Worm (Caenorhabditis elegans) whole organism, midembryonic: Measurements from ENCODE around the gene C31B8.12.

Experiments
- T22C8.4 ChIP-seq: fragments of 200-800 bp; sonication (Bioruptor generic); IDR thresholded peaks from 2 replicates; pipeline ENCODE4 v1.3.6; 2022; ENCODE audit warnings: missing genetic modification characterization, missing compliant biosample characterization
- cog-1 ChIP-seq: sonication (generic microtip); optimal IDR thresholded peaks from 2 replicates; lab custom pipeline; 2016; ENCODE audit warnings: missing genetic modification characterization, missing compliant biosample characterization
- flt-1 ChIP-seq: fragments of 200-800 bp; sonication (Bioruptor generic); IDR thresholded peaks from 2 replicates; pipeline ENCODE4 v1.3.6; 2022; ENCODE audit warnings: missing genetic modification characterization, missing compliant biosample characterization
- klf-2 ChIP-seq: fragments of 200-800 bp; sonication (Bioruptor generic); conservative IDR thresholded peaks from 2 replicates; pipeline ENCODE4 v1.3.6; 2022; ENCODE audit warnings: missing genetic modification reagents, missing genetic modification characterization, missing compliant biosample characterization
- med-1 ChIP-seq: sonication (generic microtip); optimal IDR thresholded peaks from 2 replicates; lab custom pipeline; 2017; ENCODE audit warnings: missing genetic modification characterization, mild to moderate bottlenecking, missing compliant biosample characterization, antibody characterized with exemption, missing genetic modification reagents; ENCODE audit not compliant: insufficient read depth
- ref-1 ChIP-seq: fragments of 200-800 bp; sonication (Bioruptor generic); conservative IDR thresholded peaks from 2 replicates; pipeline ENCODE4 v1.3.6; 2022; ENCODE audit warnings: missing genetic modification reagents, missing genetic modification characterization, missing compliant biosample characterization
- ztf-23 ChIP-seq: fragments of 200-800 bp; sonication (Bioruptor generic); IDR thresholded peaks from 2 replicates; pipeline ENCODE4 v1.3.6; 2022; ENCODE audit warnings: missing genetic modification reagents, missing genetic modification characterization, missing compliant biosample characterization
- ztf-29 ChIP-seq: fragments of 200-800 bp; sonication (Bioruptor generic); IDR thresholded peaks from 2 replicates; pipeline ENCODE4 v1.3.6; 2022; ENCODE audit warnings: missing genetic modification reagents, missing genetic modification characterization, missing compliant biosample characterization

DNA sequence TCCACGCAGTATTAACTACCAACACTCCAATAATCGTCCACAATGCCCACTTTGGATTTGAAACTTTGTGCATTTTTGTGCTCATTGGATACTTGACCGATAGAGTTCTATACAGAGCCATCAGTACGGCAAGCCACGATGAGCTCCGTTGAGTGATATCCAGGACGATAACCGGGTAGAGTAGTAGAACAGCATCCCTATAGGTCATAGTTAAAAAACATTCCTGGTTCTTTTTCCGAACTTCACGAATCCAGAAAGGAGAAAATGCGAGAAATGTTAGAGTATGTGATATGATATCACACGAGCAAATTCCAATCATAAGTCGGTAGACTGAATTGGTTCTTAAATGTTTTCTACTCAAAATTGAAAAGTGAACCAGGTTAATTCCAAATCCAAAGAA is 39.2 kb downstream of the C31B8.12 start:
- TF ChIP-seq T22C8.4 = no peak
- TF ChIP-seq flt-1 (GFP tag; lab: Robert Waterston, UW) = no peak
- TF ChIP-seq ref-1 = no peak
- TF ChIP-seq ztf-29 (GFP tag; lab: Robert Waterston, UW) = no peak
- TF ChIP-seq ztf-23 (GFP tag; lab: Robert Waterston, UW) = no peak
- no peak for TF ChIP-seq cog-1
- TF ChIP-seq med-1 (GFP tag; lab: Kevin White, UChicago) = no peak
- TF ChIP-seq klf-2 (GFP tag; lab: Robert Waterston, UW) = no peak
